Worm (Caenorhabditis elegans) whole organism, L4 larva: ENCODE measurements around the gene C25F9.6.
A peak's percentile ranks its signal among the peaks of the same experiment; 100 is the strongest.

Experiments used
- D1046.2 ChIP-seq: fragments of 200-800 bp; sonication (Bioruptor generic); IDR thresholded peaks from 2 replicates; pipeline ENCODE4 v1.3.6; 2022; ENCODE audit warnings: missing genetic modification characterization, missing compliant biosample characterization
- F10B5.3 ChIP-seq: sonication (generic microtip); optimal IDR thresholded peaks from 2 replicates; lab custom pipeline; 2016; ENCODE audit warnings: mild to moderate bottlenecking, missing genetic modification characterization, missing compliant biosample characterization
- T20F7.1 ChIP-seq: fragments of 200-800 bp; sonication (Bioruptor generic); optimal IDR thresholded peaks from 2 replicates; lab custom pipeline; 2018; ENCODE audit warnings: mild to moderate bottlenecking, missing genetic modification characterization, missing compliant biosample characterization
- Y75B8A.6 ChIP-seq: fragments of 200-800 bp; sonication (Bioruptor generic); IDR thresholded peaks from 2 replicates; pipeline ENCODE4 v1.3.6; 2022; ENCODE audit warnings: missing genetic modification reagents, missing genetic modification characterization, missing compliant biosample characterization
- ZK337.2 ChIP-seq: fragments of 200-800 bp; sonication (Bioruptor generic); IDR thresholded peaks from 2 replicates; pipeline ENCODE4 v1.3.6; 2022; ENCODE audit warnings: missing genetic modification reagents, missing genetic modification characterization, missing compliant biosample characterization
- aly-2 ChIP-seq: sonication (generic microtip); optimal IDR thresholded peaks from 2 replicates; lab custom pipeline; 2018; ENCODE audit warnings: missing biosample characterization, missing genetic modification characterization
- ceh-20 ChIP-seq: fragments of 200-800 bp; sonication (Bioruptor generic); IDR thresholded peaks from 2 replicates; pipeline ENCODE4 v1.3.6; 2022; ENCODE audit warnings: missing genetic modification reagents, missing genetic modification characterization, missing compliant biosample characterization
- ceh-44 ChIP-seq: fragments of 200-800 bp; sonication (Bioruptor generic); IDR thresholded peaks from 2 replicates; pipeline ENCODE4 v1.3.6; 2022; ENCODE audit warnings: missing genetic modification reagents, missing genetic modification characterization, missing compliant biosample characterization
- ceh-62 ChIP-seq: sonication (generic microtip); optimal IDR thresholded peaks from 2 replicates; lab custom pipeline; 2017; ENCODE audit warnings: missing biosample characterization, missing genetic modification characterization
- cey-2 ChIP-seq: sonication (generic microtip); optimal IDR thresholded peaks from 3 replicates; lab custom pipeline; 2017; ENCODE audit warnings: missing genetic modification characterization, mild to moderate bottlenecking, missing compliant biosample characterization, antibody characterized with exemption, borderline replicate concordance; ENCODE audit not compliant: insufficient read depth
- daf-16 ChIP-seq, 3 experiments: sonication (generic microtip); optimal IDR thresholded peaks; 2 replicates each; lab custom pipeline; 2016 to 2017; ENCODE audit warnings: missing genetic modification characterization in 3 of 3, missing genetic modification reagents in 3 of 3, mild to moderate bottlenecking in 2 of 3, missing compliant biosample characterization in 2 of 3, missing biosample characterization in 1 of 3, moderate library complexity in 1 of 3
- duxl-1 ChIP-seq: sonication (generic microtip); optimal IDR thresholded peaks from 2 replicates; lab custom pipeline; 2016; ENCODE audit warnings: mild to moderate bottlenecking, missing genetic modification characterization, moderate library complexity, missing compliant biosample characterization; ENCODE audit not compliant: poor library complexity
- egl-43 ChIP-seq: fragments of 200-800 bp; sonication (Bioruptor generic); IDR thresholded peaks from 2 replicates; pipeline ENCODE4 v1.3.6; 2022; ENCODE audit warnings: missing genetic modification reagents, missing genetic modification characterization, missing compliant biosample characterization
- hlh-11 ChIP-seq: fragments of 200-800 bp; sonication (Bioruptor generic); optimal IDR thresholded peaks from 2 replicates; lab custom pipeline; 2018; ENCODE audit warnings: mild to moderate bottlenecking, missing genetic modification characterization, missing compliant biosample characterization
- hlh-30 ChIP-seq: sonication (generic microtip); optimal IDR thresholded peaks from 2 replicates; lab custom pipeline; 2017; ENCODE audit warnings: antibody characterized with exemption, mild to moderate bottlenecking, missing genetic modification characterization, missing compliant biosample characterization; ENCODE audit not compliant: insufficient read depth
- lim-7 ChIP-seq: fragments of 200-800 bp; sonication (Bioruptor generic); IDR thresholded peaks from 2 replicates; pipeline ENCODE4 v1.3.6; 2022; ENCODE audit warnings: missing genetic modification characterization, missing compliant biosample characterization
- lin-29 ChIP-seq: fragments of 200-800 bp; sonication (Bioruptor generic); IDR thresholded peaks from 2 replicates; pipeline ENCODE4 v1.3.6; 2022; ENCODE audit warnings: missing genetic modification reagents, missing genetic modification characterization, missing compliant biosample characterization
- lsy-2 ChIP-seq, 2 experiments: fragments of 150-350 bp in 1 of 2; sonication (generic microtip) in 1 of 2; optimal IDR thresholded peaks; 2 replicates each; lab custom pipeline; 2014 to 2017; ENCODE audit warnings: missing biosample characterization in 2 of 2, missing genetic modification characterization in 2 of 2
- mdl-1 ChIP-seq, 2 experiments: fragments of 150-350 bp in 1 of 2; sonication (generic microtip) in 1 of 2; optimal IDR thresholded peaks; 2 replicates each; lab custom pipeline; 2014 to 2017; ENCODE audit warnings: missing biosample characterization in 2 of 2, missing genetic modification characterization in 2 of 2
- mep-1 ChIP-seq: fragments of 150-350 bp; sonication (generic microtip); optimal IDR thresholded peaks from 3 replicates; lab custom pipeline; 2014; ENCODE audit warnings: missing biosample characterization, missing genetic modification characterization
- mes-2 ChIP-seq: sonication (generic microtip); optimal IDR thresholded peaks from 2 replicates; lab custom pipeline; 2016; ENCODE audit warnings: missing genotype, mild to moderate bottlenecking, missing genetic modification characterization, missing compliant biosample characterization; ENCODE audit not compliant: poor library complexity, severe bottlenecking
- mxl-3 ChIP-seq: fragments of 200-800 bp; sonication (Bioruptor generic); optimal IDR thresholded peaks from 2 replicates; lab custom pipeline; 2018; ENCODE audit warnings: mild to moderate bottlenecking, missing genetic modification characterization, missing compliant biosample characterization
- nhr-10 ChIP-seq: fragments of 150-350 bp; optimal IDR thresholded peaks from 2 replicates; lab custom pipeline; 2014; ENCODE audit warnings: missing biosample characterization, missing genetic modification characterization
- nhr-111 ChIP-seq: fragments of 200-800 bp; sonication (Bioruptor generic); optimal IDR thresholded peaks from 2 replicates; lab custom pipeline; 2018; ENCODE audit warnings: mild to moderate bottlenecking, missing genetic modification characterization, missing compliant biosample characterization
- nhr-28 ChIP-seq: fragments of 150-350 bp; optimal IDR thresholded peaks from 2 replicates; lab custom pipeline; 2014; ENCODE audit warnings: missing biosample characterization, missing genetic modification characterization
- nhr-42 ChIP-seq: fragments of 200-800 bp; sonication (Bioruptor generic); IDR thresholded peaks from 2 replicates; pipeline ENCODE4 v1.3.6; 2022; ENCODE audit warnings: missing genetic modification characterization, missing compliant biosample characterization
- nhr-48 ChIP-seq: sonication (generic microtip); optimal IDR thresholded peaks from 2 replicates; lab custom pipeline; 2016; ENCODE audit warnings: mild to moderate bottlenecking, missing genetic modification characterization, missing compliant biosample characterization
- php-3 ChIP-seq: fragments of 200-800 bp; sonication (Bioruptor generic); IDR thresholded peaks from 2 replicates; pipeline ENCODE4 v1.3.6; 2022; ENCODE audit warnings: missing genetic modification reagents, missing genetic modification characterization, missing compliant biosample characterization
- rbr-2 ChIP-seq: sonication (generic microtip); optimal IDR thresholded peaks from 2 replicates; lab custom pipeline; 2016; ENCODE audit warnings: missing genotype, missing genetic modification characterization, missing compliant biosample characterization
- skn-1 ChIP-seq: fragments of 150-350 bp; optimal IDR thresholded peaks from 2 replicates; lab custom pipeline; 2014; ENCODE audit warnings: missing biosample characterization, missing genetic modification characterization
- spr-3 ChIP-seq: fragments of 200-800 bp; sonication (Bioruptor generic); optimal IDR thresholded peaks from 2 replicates; lab custom pipeline; 2018; ENCODE audit warnings: mild to moderate bottlenecking, missing genetic modification characterization, missing compliant biosample characterization
- tag-97 ChIP-seq: fragments of 200-800 bp; sonication (Bioruptor generic); IDR thresholded peaks from 2 replicates; pipeline ENCODE4 v1.3.6; 2022; ENCODE audit warnings: missing genetic modification characterization, missing compliant biosample characterization
- unc-62 ChIP-seq, 3 experiments: fragments of 150-350 bp in 1 of 3; sonication (generic microtip); optimal IDR thresholded peaks in 2 of 3; peaks in 1 of 3; 1 replicate in 1 of 3; 2 replicates in 2 of 3; lab custom pipeline; 2014 to 2017; ENCODE audit warnings: missing biosample characterization in 3 of 3, missing genetic modification characterization in 3 of 3, missing genetic modification reagents in 3 of 3, missing genotype in 1 of 3
- zag-1 ChIP-seq: fragments of 150-350 bp; optimal IDR thresholded peaks from 2 replicates; lab custom pipeline; 2014; ENCODE audit warnings: missing biosample characterization, missing genetic modification characterization
- ztf-11 ChIP-seq: fragments of 150-350 bp; optimal IDR thresholded peaks from 2 replicates; lab custom pipeline; 2014; ENCODE audit warnings: missing biosample characterization, missing genetic modification characterization
- ztf-7 ChIP-seq: fragments of 150-350 bp; optimal IDR thresholded peaks from 2 replicates; lab custom pipeline; 2014; ENCODE audit warnings: missing biosample characterization, missing genetic modification characterization

Gene C25F9.6

ce11 chrV:19428097-19428496 is 23.0 kb upstream of the C25F9.6 start:
- TF ChIP-seq T20F7.1 (GFP tag; lab: Kevin White, UChicago) (no peak), mxl-3 (GFP tag; lab: Kevin White, UChicago) (peak; percentile 19), hlh-11 (tag; lab: Kevin White, UChicago) (peak; percentile 11), lim-7 (no peak), mes-2 (tag; lab: Kevin White, UChicago) (no peak), hlh-30 (peak; percentile 77), ceh-20 (GFP tag; lab: Robert Waterston, UW) (no peak), unc-62 (GFP tag; optimal IDR thresholded peaks at IDR 0.05 in 1 of 2; lab: Kevin White, UChicago) (peak in 1 of 2 experiments; percentile 61), unc-62 (tag; optimal IDR thresholded peaks at IDR 0.05; lab: Kevin White, UChicago) (no peak), lin-29 (GFP tag; lab: Robert Waterston, UW) (no peak), nhr-10 (tag; lab: Kevin White, UChicago) (no peak), aly-2 (tag; lab: Kevin White, UChicago) (no peak), nhr-42 (GFP tag; lab: Robert Waterston, UW) (no peak), daf-16 (GFP tag; optimal IDR thresholded peaks at IDR 0.05; lab: Kevin White, UChicago) (no peak), daf-16 (tag; optimal IDR thresholded peaks at IDR 0.05; lab: Kevin White, UChicago) (no peak), Y75B8A.6 (GFP tag; lab: Robert Waterston, UW) (no peak), zag-1 (no peak), ztf-11 (tag; lab: Kevin White, UChicago) (no peak), ceh-44 (no peak), lsy-2 (tag; optimal IDR thresholded peaks at IDR 0.05; lab: Kevin White, UChicago) (no peak), tag-97 (GFP tag; lab: Robert Waterston, UW) (no peak), mdl-1 (tag; optimal IDR thresholded peaks at IDR 0.05; lab: Kevin White, UChicago) (no peak), spr-3 (GFP tag; lab: Kevin White, UChicago) (no peak), nhr-48 (tag; lab: Kevin White, UChicago) (no peak), F10B5.3 (tag; lab: Kevin White, UChicago) (no peak)

DNA sequence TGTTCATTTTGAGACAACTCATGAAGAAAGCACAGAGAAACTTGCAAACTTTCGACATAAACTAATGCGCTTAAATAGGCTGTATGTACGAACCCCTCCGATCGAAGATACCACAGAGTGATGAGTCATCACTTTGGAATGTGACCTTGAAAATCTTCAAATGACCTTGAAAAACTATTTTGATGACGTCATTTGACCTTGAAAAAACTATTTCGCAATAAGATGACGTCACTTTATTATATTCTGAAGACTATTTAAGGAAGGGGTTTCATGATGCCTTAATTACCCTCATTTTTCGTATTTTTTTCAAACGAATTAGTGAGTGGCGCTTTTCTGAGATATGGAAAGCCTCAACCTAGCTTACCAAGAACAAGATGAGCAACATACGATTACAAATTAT is 16.0 kb upstream of the C25F9.6 start, which contains the start of gene C25F9.2:
C25F9.2 (plus strand) TSS at position 341 of the 400 bp plus-strand sequence.
- no peak for TF ChIP-seq ZK337.2
- no peak for TF ChIP-seq nhr-111 (GFP tag; lab: Kevin White, UChicago)
- no peak for TF ChIP-seq nhr-42 (GFP tag; lab: Robert Waterston, UW)
- TF ChIP-seq rbr-2 (tag; lab: Kevin White, UChicago), result no peak
- TF ChIP-seq skn-1 (tag; lab: Kevin White, UChicago), result no peak
- TF ChIP-seq spr-3 (GFP tag; lab: Kevin White, UChicago), result no peak
- no peak for TF ChIP-seq zag-1
- no peak for TF ChIP-seq aly-2 (tag; lab: Kevin White, UChicago)
- no peak for TF ChIP-seq ceh-62 (tag; lab: Kevin White, UChicago)
- no peak for TF ChIP-seq mep-1
- no peak for TF ChIP-seq cey-2 (tag; lab: Kevin White, UChicago)
- no peak for TF ChIP-seq ztf-7 (tag; lab: Kevin White, UChicago)
- TF ChIP-seq duxl-1, result no peak
- TF ChIP-seq egl-43 (GFP tag; lab: Robert Waterston, UW), result no peak
- TF ChIP-seq D1046.2 (GFP tag; lab: Robert Waterston, UW), result no peak

DNA sequence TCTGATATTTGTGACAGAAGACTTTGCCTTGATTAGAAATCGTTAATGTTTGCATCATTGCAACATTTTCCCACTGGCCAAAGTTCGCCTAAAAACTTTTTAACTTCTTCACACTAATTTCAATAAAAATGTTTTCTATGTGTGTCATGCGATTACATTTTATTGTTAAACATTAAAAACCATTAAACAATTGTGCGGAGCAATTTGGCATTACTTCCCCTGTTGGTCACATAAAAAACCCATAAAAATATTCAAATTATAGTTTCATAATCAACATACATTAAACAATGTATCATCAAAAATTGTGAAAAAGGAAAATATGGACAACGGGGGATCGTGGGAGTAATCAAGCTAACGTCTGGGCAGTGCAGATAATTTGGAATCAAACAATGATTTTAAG is 14.2 kb upstream of the C25F9.6 start:
- TF ChIP-seq php-3 (GFP tag; lab: Robert Waterston, UW) (peak; percentile 94), nhr-28 (peak; percentile 6)
